Fruit fly (Drosophila melanogaster) whole organism, embryonic: ENCODE results near the gene CG33098.

Experiments
- Atf3 ChIP-seq: fragments of 200-800 bp; sonication (Bioruptor generic); optimal IDR thresholded peaks from 3 replicates; lab custom pipeline; 2016; ENCODE audit warnings: missing biosample characterization, missing genetic modification characterization
- BtbVII ChIP-seq: fragments of 200-800 bp; sonication (Bioruptor generic); optimal IDR thresholded peaks from 3 replicates; lab custom pipeline; 2017; ENCODE audit warnings: missing biosample characterization, mild to moderate bottlenecking, missing genetic modification characterization
- CG10543 ChIP-seq: fragments of 200-800 bp; sonication (Bioruptor generic); optimal IDR thresholded peaks from 3 replicates; lab custom pipeline; 2017; ENCODE audit warnings: missing biosample characterization, mild to moderate bottlenecking, missing genetic modification characterization, moderate library complexity
- CG11093 ChIP-seq: fragments of 200-800 bp; sonication (Bioruptor generic); IDR thresholded peaks from 3 replicates; pipeline ENCODE4 v1.3.6; 2022; ENCODE audit warnings: missing biosample characterization, missing genetic modification characterization
- CG11696 ChIP-seq: fragments of 200-800 bp; sonication (Bioruptor generic); IDR thresholded peaks from 2 replicates; pipeline ENCODE4 v1.3.6; 2022; ENCODE audit warnings: missing biosample characterization, missing genetic modification characterization
- CG12219 ChIP-seq: fragments of 200-800 bp; sonication (Bioruptor generic); optimal IDR thresholded peaks from 3 replicates; lab custom pipeline; 2018; ENCODE audit warnings: missing biosample characterization, mild to moderate bottlenecking, missing genetic modification characterization
- CG12299 ChIP-seq: fragments of 200-800 bp; sonication (Bioruptor generic); optimal IDR thresholded peaks from 2 replicates; lab custom pipeline; 2018; ENCODE audit warnings: missing biosample characterization, mild to moderate bottlenecking, missing genetic modification characterization
- CG12769 ChIP-seq: fragments of 200-800 bp; sonication (Bioruptor generic); optimal IDR thresholded peaks from 2 replicates; lab custom pipeline; 2019; ENCODE audit warnings: missing biosample characterization, mild to moderate bottlenecking, missing genetic modification characterization, moderate library complexity
- CG13894 ChIP-seq: fragments of 200-800 bp; sonication (Bioruptor generic); optimal IDR thresholded peaks from 3 replicates; lab custom pipeline; 2018; ENCODE audit warnings: missing biosample characterization, mild to moderate bottlenecking, missing genetic modification characterization, moderate library complexity
- CG15269 ChIP-seq: fragments of 200-800 bp; sonication (Bioruptor generic); optimal IDR thresholded peaks from 2 replicates; lab custom pipeline; 2018; ENCODE audit warnings: missing biosample characterization, mild to moderate bottlenecking, missing genetic modification characterization, moderate library complexity
- CG1529 ChIP-seq: fragments of 200-800 bp; sonication (Bioruptor generic); optimal IDR thresholded peaks from 3 replicates; lab custom pipeline; 2018; ENCODE audit warnings: missing biosample characterization, missing genetic modification characterization
- CG15479 ChIP-seq: fragments of 200-800 bp; sonication (Bioruptor generic); optimal IDR thresholded peaks from 3 replicates; lab custom pipeline; 2019; ENCODE audit warnings: missing biosample characterization, mild to moderate bottlenecking, missing genetic modification characterization, moderate library complexity
- CG16863 ChIP-seq: fragments of 200-800 bp; sonication (Bioruptor generic); optimal IDR thresholded peaks from 3 replicates; lab custom pipeline; 2016; ENCODE audit warnings: missing biosample characterization, missing genetic modification characterization
- CG17912 ChIP-seq: fragments of 200-800 bp; sonication (Bioruptor generic); optimal IDR thresholded peaks from 2 replicates; lab custom pipeline; 2018; ENCODE audit warnings: missing biosample characterization, mild to moderate bottlenecking, missing genetic modification characterization
- CG30403 ChIP-seq: fragments of 200-800 bp; sonication (Bioruptor generic); optimal IDR thresholded peaks from 3 replicates; lab custom pipeline; 2016; ENCODE audit warnings: missing biosample characterization, missing genetic modification characterization
- CG31388 ChIP-seq: fragments of 200-800 bp; sonication (Bioruptor generic); optimal IDR thresholded peaks from 2 replicates; lab custom pipeline; 2016; ENCODE audit warnings: missing biosample characterization, missing genetic modification characterization
- CG3163 ChIP-seq: fragments of 200-800 bp; sonication (Bioruptor generic); optimal IDR thresholded peaks from 3 replicates; lab custom pipeline; 2016; ENCODE audit warnings: missing biosample characterization, missing genetic modification characterization
- CG3281 ChIP-seq: fragments of 200-800 bp; sonication (Bioruptor generic); optimal IDR thresholded peaks from 3 replicates; lab custom pipeline; 2017; ENCODE audit warnings: missing biosample characterization, mild to moderate bottlenecking, missing genetic modification characterization
- CG34376 ChIP-seq: fragments of 200-800 bp; sonication (Bioruptor generic); optimal IDR thresholded peaks from 2 replicates; lab custom pipeline; 2018; ENCODE audit warnings: missing biosample characterization, mild to moderate bottlenecking, missing genetic modification characterization
- CG34422 ChIP-seq: fragments of 200-800 bp; sonication (Bioruptor generic); IDR thresholded peaks from 3 replicates; pipeline ENCODE4 v1.3.6; 2022; ENCODE audit warnings: missing biosample characterization, missing genetic modification characterization
- CG42726 ChIP-seq: fragments of 200-800 bp; sonication (Bioruptor generic); IDR thresholded peaks from 2 replicates; pipeline ENCODE4 v1.3.6; 2022; ENCODE audit warnings: missing biosample characterization, missing genetic modification characterization; ENCODE audit not compliant: partially characterized antibody
- Hand ChIP-seq: fragments of 200-800 bp; sonication (Bioruptor generic); optimal IDR thresholded peaks from 2 replicates; lab custom pipeline; 2017; ENCODE audit warnings: mild to moderate bottlenecking, missing biosample characterization, missing genetic modification reagents, missing genetic modification characterization
- Hmr ChIP-seq: fragments of 200-800 bp; sonication (Bioruptor generic); optimal IDR thresholded peaks from 3 replicates; lab custom pipeline; 2017; ENCODE audit warnings: mild to moderate bottlenecking, missing biosample characterization, missing genetic modification reagents, missing genetic modification characterization
- Hr3 ChIP-seq: fragments of 200-800 bp; sonication (Bioruptor generic); optimal IDR thresholded peaks from 3 replicates; lab custom pipeline; 2016; ENCODE audit warnings: missing biosample characterization, missing genetic modification characterization
- Hr78 ChIP-seq, 2 experiments: fragments of 200-800 bp in 1 of 2; fragments of >200 bp in 1 of 2; sonication (Bioruptor generic) in 1 of 2; optimal IDR thresholded peaks; 2 replicates each; lab custom pipeline; 2017 to 2019; ENCODE audit warnings: missing biosample characterization in 2 of 2, missing genetic modification characterization in 2 of 2, mild to moderate bottlenecking in 1 of 2, moderate library complexity in 1 of 2
- Pdp1 ChIP-seq, 2 experiments: fragments of 200-800 bp; sonication (Bioruptor generic); optimal IDR thresholded peaks; 3 replicates each; lab custom pipeline; 2016; ENCODE audit warnings: missing biosample characterization in 2 of 2, missing genetic modification characterization in 2 of 2, mild to moderate bottlenecking in 1 of 2, moderate library complexity in 1 of 2
- Ssrp ChIP-seq: fragments of 200-800 bp; sonication (Bioruptor generic); optimal IDR thresholded peaks from 2 replicates; lab custom pipeline; 2018; ENCODE audit warnings: missing biosample characterization, mild to moderate bottlenecking, missing genetic modification characterization, moderate library complexity
- Trl ChIP-seq, 3 experiments: fragments of >200 bp in 2 of 3; fragments of 200-800 bp in 1 of 3; sonication (Bioruptor generic) in 1 of 3; optimal IDR thresholded peaks; 2 replicates in 1 of 3; 3 replicates in 2 of 3; lab custom pipeline; 2016 to 2017; ENCODE audit warnings: missing biosample characterization in 1 of 3, missing genetic modification characterization in 1 of 3
- YL-1 ChIP-seq: fragments of 200-800 bp; sonication (Bioruptor generic); optimal IDR thresholded peaks from 3 replicates; lab custom pipeline; 2017; ENCODE audit warnings: missing biosample characterization, mild to moderate bottlenecking, missing genetic modification characterization
- az2 ChIP-seq: fragments of 200-800 bp; sonication (Bioruptor generic); optimal IDR thresholded peaks from 3 replicates; lab custom pipeline; 2016; ENCODE audit warnings: missing biosample characterization, missing genetic modification characterization
- btn ChIP-seq: fragments of 200-800 bp; sonication (Bioruptor generic); optimal IDR thresholded peaks from 2 replicates; lab custom pipeline; 2016; ENCODE audit warnings: missing biosample characterization, missing genetic modification characterization
- chinmo ChIP-seq: fragments of 200-800 bp; sonication (Bioruptor generic); IDR thresholded peaks from 4 replicates; pipeline ENCODE4 v1.3.6; 2022; ENCODE audit warnings: missing biosample characterization, missing genetic modification characterization; ENCODE audit not compliant: partially characterized antibody
- chm ChIP-seq: fragments of 200-800 bp; sonication (Bioruptor generic); IDR thresholded peaks from 2 replicates; pipeline ENCODE4 v1.3.6; 2022; ENCODE audit warnings: missing biosample characterization, missing genetic modification characterization
- corto ChIP-seq: fragments of 200-800 bp; sonication (Bioruptor generic); optimal IDR thresholded peaks from 2 replicates; lab custom pipeline; 2016; ENCODE audit warnings: missing biosample characterization, mild to moderate bottlenecking, missing genetic modification characterization, moderate library complexity
- esg ChIP-seq: fragments of 200-800 bp; sonication (Bioruptor generic); conservative IDR thresholded peaks from 2 replicates; pipeline ENCODE4 v1.3.6; 2022; ENCODE audit warnings: missing biosample characterization, missing genetic modification characterization
- gro ChIP-seq: fragments of 200-800 bp; sonication (Bioruptor generic); optimal IDR thresholded peaks from 2 replicates; lab custom pipeline; 2016; ENCODE audit warnings: missing biosample characterization, missing genetic modification characterization
- hkb ChIP-seq, 2 experiments: fragments of 200-800 bp in 1 of 2; fragments of >200 bp in 1 of 2; sonication (Bioruptor generic) in 1 of 2; IDR thresholded peaks in 1 of 2; optimal IDR thresholded peaks in 1 of 2; 2 replicates each; pipeline versions ENCODE4 v1.3.6 to Lab custom; 2017 to 2022; ENCODE audit warnings: missing biosample characterization in 1 of 2, missing genetic modification characterization in 1 of 2
- nerfin-1 ChIP-seq: fragments of 200-800 bp; sonication (Bioruptor generic); optimal IDR thresholded peaks from 3 replicates; lab custom pipeline; 2019; ENCODE audit warnings: missing biosample characterization, mild to moderate bottlenecking, missing genetic modification characterization, moderate library complexity
- nom ChIP-seq: fragments of 200-800 bp; sonication (Bioruptor generic); optimal IDR thresholded peaks from 2 replicates; lab custom pipeline; 2017; ENCODE audit warnings: missing biosample characterization, missing genetic modification characterization, mild to moderate bottlenecking, moderate library complexity, missing genetic modification reagents
- peb ChIP-seq: fragments of 200-800 bp; sonication (Bioruptor generic); IDR thresholded peaks from 2 replicates; pipeline ENCODE4 v1.3.6; 2022; ENCODE audit warnings: missing biosample characterization, missing genetic modification characterization
- pros ChIP-seq: fragments of 200-800 bp; sonication (Bioruptor generic); optimal IDR thresholded peaks from 3 replicates; lab custom pipeline; 2019; ENCODE audit warnings: missing biosample characterization, mild to moderate bottlenecking, missing genetic modification characterization, moderate library complexity
- sd ChIP-seq: fragments of 200-800 bp; sonication (Bioruptor generic); optimal IDR thresholded peaks from 3 replicates; lab custom pipeline; 2018; ENCODE audit warnings: missing biosample characterization, mild to moderate bottlenecking, missing genetic modification characterization, moderate library complexity
- toy ChIP-seq: fragments of 200-800 bp; sonication (Bioruptor generic); IDR thresholded peaks from 2 replicates; pipeline ENCODE4 v1.3.6; 2022; ENCODE audit warnings: missing biosample characterization, missing genetic modification characterization

CG33098 gene

dm6 chr3R:12369793-12370642, 17.0 kb upstream of the CG33098 start (continued):
- no peak for TF ChIP-seq CG12219 (GFP tag; lab: Kevin White, UChicago)
- no peak for TF ChIP-seq Ssrp (tag; lab: Kevin White, UChicago)
- no peak for TF ChIP-seq CG1529 (GFP tag; lab: Kevin White, UChicago)
- TF ChIP-seq CG34422 (GFP tag; lab: Robert Waterston, UW): no peak
- TF ChIP-seq CG17912 (GFP tag; lab: Kevin White, UChicago): no peak
- TF ChIP-seq CG15479 (GFP tag; lab: Kevin White, UChicago): no peak
- no peak for TF ChIP-seq Hmr
- TF ChIP-seq Atf3 (GFP tag; lab: Kevin White, UChicago): no peak
- TF ChIP-seq CG12299 (tag; lab: Kevin White, UChicago): no peak
- no peak for TF ChIP-seq Hr3
- peak; percentile 2 for TF ChIP-seq CG3281
- no peak for TF ChIP-seq nerfin-1 (tag; lab: Kevin White, UChicago)
- no peak for TF ChIP-seq CG13894 (tag; lab: Kevin White, UChicago)
- no peak for TF ChIP-seq hkb (optimal IDR thresholded peaks at IDR 0.05; lab: Kevin White, UChicago)
- no peak for TF ChIP-seq hkb (GFP tag; IDR thresholded peaks at IDR 0.05; lab: Robert Waterston, UW)
- no peak for TF ChIP-seq Pdp1 (GFP tag; optimal IDR thresholded peaks at IDR 0.05; lab: Kevin White, UChicago)
- TF ChIP-seq peb (GFP tag; lab: Robert Waterston, UW): no peak
- peak; percentile 2 for TF ChIP-seq CG31388
- TF ChIP-seq btn (GFP tag; lab: Kevin White, UChicago): no peak
- TF ChIP-seq CG11696 (GFP tag; lab: Robert Waterston, UW): no peak

DNA sequence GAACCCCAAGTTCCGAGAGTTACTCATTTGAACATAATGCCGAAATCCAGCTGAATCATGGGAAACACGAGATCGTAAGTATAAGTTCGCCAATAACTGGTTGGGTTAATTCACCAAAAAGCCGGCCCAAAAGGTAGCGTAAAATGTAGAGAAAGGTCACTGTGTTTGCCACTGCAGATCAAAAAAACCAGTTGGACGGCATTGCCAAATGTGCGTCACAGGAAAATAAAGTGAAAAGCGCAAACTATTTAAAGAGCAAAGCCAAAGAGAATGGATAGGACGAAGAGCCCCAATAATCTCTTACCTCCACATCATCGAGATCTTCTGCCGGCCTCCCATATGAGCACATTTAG, 16.4 kb upstream of the CG33098 start:
- TF ChIP-seq esg (GFP tag; lab: Robert Waterston, UW) (no peak), CG12769 (tag; lab: Kevin White, UChicago) (peak; percentile 64), CG13894 (tag; lab: Kevin White, UChicago) (peak; percentile 97), CG30403 (no peak), CG3163 (GFP tag; lab: Kevin White, UChicago) (peak; percentile 94), chm (GFP tag; lab: Robert Waterston, UW) (peak; percentile 27; the same call in 1 of the 2 replicates), gro (GFP tag; lab: Kevin White, UChicago) (peak; percentile 2), az2 (GFP tag; lab: Kevin White, UChicago) (no peak), CG11093 (GFP tag; lab: Robert Waterston, UW) (no peak), CG16863 (GFP tag; lab: Kevin White, UChicago) (no peak), nom (GFP tag; lab: Kevin White, UChicago) (peak; percentile 59), Hand (no peak), corto (GFP tag; lab: Kevin White, UChicago) (peak; percentile 66), YL-1 (GFP tag; lab: Kevin White, UChicago) (no peak), Trl (optimal IDR thresholded peaks at IDR 0.05; lab: Kevin White, UChicago) (peak; percentile 53 to 72), Trl (GFP tag; optimal IDR thresholded peaks at IDR 0.05; lab: Kevin White, UChicago) (no peak), CG10543 (GFP tag; lab: Kevin White, UChicago) (peak; percentile 36), CG42726 (GFP tag; lab: Robert Waterston, UW) (no peak), pros (GFP tag; lab: Kevin White, UChicago) (no peak), CG34376 (GFP tag; lab: Kevin White, UChicago) (peak; percentile 66), CG34422 (GFP tag; lab: Robert Waterston, UW) (peak; percentile 10; the same call in 1 of the 3 replicates), CG15269 (no peak), chinmo (GFP tag; lab: Robert Waterston, UW) (0 out of 4 replicates have a peak, but pooled peaks have one; percentile 68), Hr78 (GFP tag; optimal IDR thresholded peaks at IDR 0.05; lab: Kevin White, UChicago) (peak in 1 of 2 experiments; percentile 61), sd (peak; percentile 92), toy (GFP tag; lab: Robert Waterston, UW) (no peak), BtbVII (GFP tag; lab: Kevin White, UChicago) (peak; percentile 29)
